Fruit fly (Drosophila melanogaster): ENCODE data around the gene Cyp12e1.

Cyp12e1 gene

DNA sequence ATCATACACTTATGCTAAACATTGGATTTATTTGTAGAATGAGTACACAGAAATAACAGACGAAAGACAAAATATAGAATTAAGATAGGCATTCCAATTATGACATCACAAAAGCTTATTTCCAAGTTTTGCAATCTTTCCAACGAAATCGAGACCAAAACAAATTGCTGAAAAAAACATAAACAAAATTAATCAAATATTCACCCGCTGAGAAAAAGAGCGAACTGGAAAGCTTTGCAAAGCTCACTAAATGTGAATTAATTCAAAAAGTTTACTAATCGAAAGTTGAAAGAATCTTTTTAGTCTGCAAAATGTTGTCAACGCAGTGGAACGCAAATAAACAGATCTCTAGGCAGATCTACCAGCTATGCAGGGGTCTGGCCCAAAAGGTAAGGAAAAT, at the start of gene Cyp12e1:
Gene Cyp12e1 (plus strand): TSS at position 301 of the 400 bp plus-strand sequence.
- TF ChIP-seq CG17801 (GFP tag; optimal IDR thresholded peaks at IDR 0.05; ENCODE audit: partially characterized antibody): no peak

DNA sequence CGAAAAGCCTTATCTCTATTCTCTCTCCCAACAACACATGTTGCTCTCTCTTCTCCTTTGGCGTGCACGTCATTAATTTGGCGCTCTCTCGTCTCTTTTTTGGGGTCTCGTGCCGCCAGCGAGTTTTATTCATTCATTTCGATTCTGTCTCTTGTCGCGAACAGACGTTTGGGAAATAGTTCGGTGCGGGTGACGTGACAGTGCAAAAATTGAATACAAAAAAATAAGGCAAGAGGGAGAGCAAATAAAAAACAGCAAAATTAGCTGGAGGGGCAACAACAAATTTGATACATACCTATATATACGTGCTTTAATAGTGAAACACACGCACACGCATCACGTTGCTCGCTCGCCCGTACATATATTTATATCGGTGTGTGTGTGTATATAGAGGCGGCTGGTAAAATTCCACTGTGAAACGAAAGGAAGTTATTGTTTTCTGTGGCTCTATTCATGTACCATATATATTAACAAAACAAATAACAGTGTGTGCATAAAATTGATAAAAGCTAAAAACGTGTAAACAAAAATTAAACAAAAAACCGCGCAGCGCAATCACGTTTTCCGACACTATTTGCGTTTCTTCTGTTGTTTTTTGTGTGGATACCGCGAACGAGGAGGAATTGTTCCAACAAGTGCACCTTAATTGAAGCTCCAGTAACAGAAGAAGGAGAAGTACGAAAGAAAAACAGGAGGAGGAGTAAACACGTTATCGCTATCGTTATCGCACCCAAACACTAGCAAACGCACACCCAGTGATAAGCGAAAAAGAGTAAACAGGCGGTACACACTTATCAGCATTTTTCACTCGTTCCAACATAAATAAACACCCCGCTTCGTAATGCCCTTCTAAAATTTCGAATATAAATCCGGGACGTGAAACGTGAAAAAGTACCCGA, 46.2 kb upstream of the Cyp12e1 start, which contains the start of gene cwo:
Gene cwo (plus strand): TSS at position 131 of the 899 bp plus-strand sequence.
- peak; percentile 5 for TF ChIP-seq CG17801 (GFP tag; optimal IDR thresholded peaks at IDR 0.05; ENCODE audit: partially characterized antibody)

DNA sequence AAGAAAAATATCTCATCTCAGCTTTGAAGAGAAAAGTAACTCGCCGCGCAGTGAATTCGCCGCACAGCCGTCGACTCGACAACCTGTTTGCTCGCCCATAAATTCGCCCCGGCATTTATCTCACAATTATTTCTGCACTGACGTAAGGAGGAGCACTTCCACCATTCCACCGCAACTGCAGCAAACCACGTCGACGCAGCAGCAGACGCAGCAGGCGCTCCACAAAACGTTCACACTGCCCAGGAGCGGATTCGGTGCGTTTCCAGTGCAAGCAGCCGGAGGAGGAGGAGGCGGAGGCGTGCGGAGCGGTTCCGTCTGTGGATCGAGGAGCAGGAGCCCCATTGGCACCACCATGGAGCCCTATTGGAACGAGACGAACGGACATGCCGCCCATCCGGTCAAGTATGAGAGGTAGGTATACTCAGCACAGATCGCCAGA, 45.5 kb upstream of the Cyp12e1 start:
- TF ChIP-seq CG17801 (GFP tag; optimal IDR thresholded peaks at IDR 0.05; ENCODE audit: partially characterized antibody): no peak

DNA sequence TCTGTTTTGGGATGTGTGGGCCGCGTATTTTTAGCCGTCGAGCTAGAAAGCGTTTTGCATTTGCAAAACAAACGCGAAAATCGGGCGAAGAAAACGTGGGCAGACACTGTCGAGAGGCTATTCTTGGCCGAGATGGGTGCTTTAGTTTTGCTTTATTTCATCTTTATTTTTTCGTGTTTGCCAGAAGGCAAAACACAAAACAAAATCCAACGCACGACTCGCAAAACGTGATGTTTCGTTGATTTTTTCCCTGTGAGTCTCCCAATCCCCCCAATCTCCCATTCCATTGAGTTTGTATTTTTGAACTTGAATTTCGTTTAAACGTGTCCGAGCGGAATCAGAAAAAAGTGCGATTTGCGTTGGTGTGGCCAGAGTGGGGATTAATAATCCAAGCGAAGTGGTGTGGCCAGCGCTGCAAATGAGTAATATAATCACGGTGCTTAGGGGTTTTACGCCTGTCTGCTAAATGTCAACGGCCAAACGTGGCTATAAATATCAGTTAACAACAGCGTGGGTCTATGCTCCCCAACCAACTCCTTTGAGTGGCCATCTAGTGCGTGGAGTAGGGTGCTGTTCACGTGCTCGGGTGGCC, 44.6 kb upstream of the Cyp12e1 start:
- no peak for TF ChIP-seq CG17801 (GFP tag; optimal IDR thresholded peaks at IDR 0.05; ENCODE audit: partially characterized antibody)

DNA sequence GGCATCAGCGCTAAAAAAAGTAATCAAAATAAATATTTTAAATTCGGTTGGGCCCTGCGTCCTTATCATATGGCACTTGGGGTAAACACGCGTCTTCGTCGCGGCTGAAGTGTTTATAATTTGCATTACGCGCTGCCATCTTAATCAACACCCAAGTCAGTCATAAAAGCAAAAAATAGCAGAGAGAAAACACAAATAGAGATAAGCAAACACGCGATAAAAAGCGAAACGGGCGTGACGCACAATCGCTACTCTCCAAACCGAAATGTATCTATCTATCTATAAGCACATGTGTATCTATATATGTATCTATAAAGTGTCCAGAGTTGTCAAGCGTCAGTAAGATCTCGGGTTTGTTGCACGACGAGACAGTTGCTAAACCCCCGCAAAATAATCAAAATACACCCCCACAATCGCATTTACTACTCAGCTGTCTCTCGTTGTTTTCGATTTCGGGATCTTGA, 43.6 kb upstream of the Cyp12e1 start:
- TF ChIP-seq CG17801 (GFP tag; optimal IDR thresholded peaks at IDR 0.05; ENCODE audit: partially characterized antibody): no peak

DNA sequence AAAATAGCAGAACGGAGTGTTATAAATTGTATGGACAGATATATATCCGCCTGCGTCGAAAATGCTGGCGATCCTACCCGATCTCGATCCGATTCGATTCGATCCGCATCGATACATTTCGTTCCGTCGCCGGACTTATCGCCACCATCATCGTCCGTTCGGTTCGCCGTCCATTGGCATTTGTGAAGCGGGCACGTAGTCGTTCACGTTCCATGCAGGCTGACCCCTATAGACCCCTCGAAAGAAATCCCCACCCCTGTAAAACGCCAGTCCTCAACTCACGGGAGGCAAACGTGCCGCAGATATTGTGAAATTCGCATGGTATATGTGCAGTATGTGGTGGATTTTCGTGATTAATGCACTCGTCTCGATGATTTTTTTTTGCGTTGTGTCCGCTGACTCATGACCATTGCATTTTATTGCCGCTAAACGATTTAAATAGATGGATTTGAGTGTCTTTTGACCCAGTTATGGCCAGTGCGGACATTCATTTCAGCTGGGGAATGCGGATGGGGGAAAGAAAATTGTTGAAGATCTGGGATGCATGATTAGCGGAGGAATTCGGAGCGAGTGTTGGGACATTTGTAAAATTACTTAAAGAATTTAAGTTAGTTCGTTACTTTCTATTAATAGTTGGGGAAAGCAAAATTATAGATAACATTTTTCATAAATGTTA, 42.6 kb upstream of the Cyp12e1 start:
- no peak for TF ChIP-seq CG17801 (GFP tag; optimal IDR thresholded peaks at IDR 0.05; ENCODE audit: partially characterized antibody)

DNA sequence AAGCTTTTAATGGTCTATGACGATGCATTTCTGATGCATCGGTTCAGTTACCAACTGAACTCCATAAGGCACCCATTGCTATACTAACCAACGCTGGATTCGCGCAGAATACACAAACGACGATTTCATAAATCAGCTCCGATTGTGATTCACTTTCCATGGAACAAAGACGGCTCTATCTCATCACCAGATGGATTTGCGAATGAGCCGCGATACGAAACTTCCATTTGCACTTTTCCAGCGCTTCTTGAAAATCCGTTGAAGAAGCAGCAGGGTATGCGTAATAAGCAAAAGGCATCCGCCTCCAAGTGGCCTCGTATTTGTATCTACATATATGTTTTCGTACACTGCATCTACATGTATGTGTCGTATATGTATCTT, 42.1 kb upstream of the Cyp12e1 start:
- no peak for TF ChIP-seq CG17801 (GFP tag; optimal IDR thresholded peaks at IDR 0.05; ENCODE audit: partially characterized antibody)

DNA sequence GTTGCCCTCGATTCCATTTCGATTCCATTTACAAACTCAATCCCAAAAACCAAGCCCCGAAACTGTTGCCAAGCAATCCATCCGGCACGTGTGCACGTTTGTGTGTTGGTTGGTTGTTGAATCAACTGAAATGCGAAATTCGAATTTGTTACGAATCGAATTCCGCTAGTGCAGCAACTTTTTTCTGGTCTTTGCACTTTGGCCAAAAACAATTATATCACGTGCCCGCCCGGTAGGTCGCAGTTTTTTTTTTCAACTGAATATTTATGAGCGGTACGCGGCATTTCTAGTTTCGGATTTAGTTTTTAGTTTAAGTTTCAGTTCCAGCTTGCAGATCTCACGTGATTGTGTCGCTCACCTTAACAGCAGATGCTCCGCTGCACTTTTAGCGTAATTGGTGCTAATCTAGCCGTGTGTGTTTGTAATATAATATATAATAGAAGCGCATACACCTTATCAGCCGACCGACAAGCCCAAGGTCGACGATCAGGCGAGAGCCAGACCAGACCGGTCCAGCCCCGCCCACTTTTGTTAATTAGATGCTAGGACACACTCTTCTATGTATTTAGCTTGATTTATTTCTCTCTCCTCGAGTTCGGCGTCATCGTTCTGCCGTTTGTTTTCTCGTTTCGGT, 41.5 kb upstream of the Cyp12e1 start:
- no peak for TF ChIP-seq CG17801 (GFP tag; optimal IDR thresholded peaks at IDR 0.05; ENCODE audit: partially characterized antibody)

DNA sequence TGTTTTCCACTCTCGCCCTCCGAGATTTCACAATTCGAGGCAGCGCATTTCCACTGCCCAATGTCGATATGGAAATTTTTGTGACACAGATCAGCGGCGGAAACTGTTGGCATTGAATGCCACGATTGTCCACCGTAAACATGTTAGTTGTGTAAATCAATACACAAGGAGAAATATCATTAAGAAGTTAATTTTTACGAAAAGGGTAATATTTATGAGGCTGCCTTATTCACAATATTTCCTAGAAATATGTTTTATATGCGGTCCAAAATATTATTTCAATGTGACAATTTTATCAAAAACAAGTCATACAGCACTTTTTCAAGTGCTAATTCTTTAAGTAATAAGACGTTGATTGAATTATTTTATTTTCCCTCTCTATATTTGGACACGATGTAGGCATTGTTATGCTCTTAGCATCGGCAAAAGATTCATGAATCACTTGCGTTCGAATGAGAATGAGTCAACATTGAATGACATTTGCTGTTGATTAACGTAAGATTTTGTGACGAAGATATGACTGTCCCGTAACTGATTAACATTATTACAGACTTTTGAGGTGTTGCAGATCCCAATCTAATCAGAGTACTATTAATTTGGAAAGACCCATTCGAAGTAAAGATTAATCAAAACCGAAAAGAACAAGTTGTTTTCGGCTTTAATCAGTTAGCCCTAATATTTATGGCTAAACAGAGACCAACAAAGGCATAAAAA, 40.8 kb upstream of the Cyp12e1 start:
- TF ChIP-seq CG17801 (GFP tag; optimal IDR thresholded peaks at IDR 0.05; ENCODE audit: partially characterized antibody): no peak

DNA sequence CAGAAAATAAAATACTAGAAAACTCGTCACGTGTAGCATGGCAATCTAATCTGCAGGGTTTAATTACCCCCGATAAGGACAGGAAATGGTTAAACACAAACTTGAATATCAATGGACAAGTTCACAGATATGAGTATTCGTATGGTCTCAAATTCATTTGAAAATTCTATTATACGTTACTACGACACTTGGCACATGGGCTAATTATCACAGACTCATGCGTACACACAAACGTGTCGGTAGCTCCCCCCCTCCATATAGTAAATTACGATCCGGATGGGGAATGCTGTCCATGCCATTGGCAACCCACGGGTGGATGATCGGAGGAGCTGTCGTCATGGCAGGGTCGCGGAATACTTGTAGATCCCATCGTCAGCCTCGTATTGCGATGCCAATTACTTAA, 40.2 kb upstream of the Cyp12e1 start:
- no peak for TF ChIP-seq CG17801 (GFP tag; optimal IDR thresholded peaks at IDR 0.05; ENCODE audit: partially characterized antibody)

DNA sequence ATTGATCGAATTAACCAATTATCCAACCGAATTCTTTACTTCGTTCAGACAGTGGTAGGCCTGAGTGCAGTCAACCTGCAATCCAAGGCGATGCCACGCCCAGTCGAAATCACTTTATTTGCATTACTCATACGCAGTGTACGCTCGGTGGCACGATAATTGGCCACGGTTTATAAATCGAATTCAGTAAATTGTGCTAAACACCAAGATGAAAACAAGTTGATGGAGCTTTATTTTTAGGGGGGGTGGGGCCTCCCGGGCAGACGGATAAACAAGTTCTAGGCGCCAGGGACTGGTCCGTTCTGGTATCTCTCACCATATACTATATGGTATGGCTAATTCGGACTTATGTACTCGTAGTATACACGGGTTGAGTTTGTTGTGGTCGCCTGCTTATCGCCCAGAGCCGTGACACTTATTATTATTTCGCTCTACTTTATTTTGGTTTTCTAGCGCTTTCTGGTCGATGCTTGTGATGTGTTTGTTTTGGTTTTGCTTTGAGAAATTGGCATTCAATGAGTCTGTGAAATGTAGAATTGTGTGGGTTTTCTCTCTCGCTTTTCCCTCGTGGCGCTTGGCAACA, 39.3 kb upstream of the Cyp12e1 start:
- no peak for TF ChIP-seq CG17801 (GFP tag; optimal IDR thresholded peaks at IDR 0.05; ENCODE audit: partially characterized antibody)

DNA sequence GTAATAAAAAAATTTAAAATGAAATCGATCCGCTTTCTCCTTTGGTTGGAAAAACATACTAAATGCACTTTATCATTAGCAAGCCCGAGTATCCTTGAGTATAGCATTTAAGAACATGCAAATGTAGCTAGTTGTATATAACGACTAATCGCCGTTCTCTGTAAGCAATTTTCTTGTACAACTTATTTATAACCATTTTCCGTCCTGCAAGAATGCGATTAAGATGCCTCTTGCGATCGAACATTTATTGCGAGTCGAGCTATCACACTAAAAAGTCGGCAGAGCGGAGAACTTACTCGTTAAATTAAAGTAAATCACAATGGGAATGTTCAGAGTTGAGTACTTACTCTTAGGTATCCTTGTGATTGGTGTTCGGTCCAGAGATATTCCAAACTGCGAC, 33.9 kb upstream of the Cyp12e1 start, which contains the start of gene mthl11:
Gene mthl11 (plus strand): TSS at position 301 of the 400 bp plus-strand sequence.
- no peak for TF ChIP-seq CG17801 (GFP tag; optimal IDR thresholded peaks at IDR 0.05; ENCODE audit: partially characterized antibody)

DNA sequence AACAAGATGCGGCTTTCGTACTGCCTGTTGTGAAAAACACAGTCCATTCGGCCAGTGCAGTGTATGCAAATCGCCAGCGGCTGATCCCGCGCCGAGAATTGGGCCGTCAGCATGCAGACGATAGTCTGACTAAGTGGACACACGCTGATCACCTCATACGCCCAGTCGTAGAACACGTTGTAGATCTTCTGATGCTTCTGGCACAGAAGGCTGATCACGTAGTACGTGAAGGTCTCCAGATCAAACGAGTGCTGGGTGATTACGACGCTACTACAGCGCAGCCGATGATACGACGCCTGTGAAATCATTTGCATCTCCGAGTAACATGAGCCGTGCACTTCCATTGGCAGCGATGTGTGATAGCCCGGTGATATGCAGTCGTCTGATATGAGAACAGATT, 30.6 kb upstream of the Cyp12e1 start:
- TF ChIP-seq CG17801 (GFP tag; optimal IDR thresholded peaks at IDR 0.05; ENCODE audit: partially characterized antibody): no peak

DNA sequence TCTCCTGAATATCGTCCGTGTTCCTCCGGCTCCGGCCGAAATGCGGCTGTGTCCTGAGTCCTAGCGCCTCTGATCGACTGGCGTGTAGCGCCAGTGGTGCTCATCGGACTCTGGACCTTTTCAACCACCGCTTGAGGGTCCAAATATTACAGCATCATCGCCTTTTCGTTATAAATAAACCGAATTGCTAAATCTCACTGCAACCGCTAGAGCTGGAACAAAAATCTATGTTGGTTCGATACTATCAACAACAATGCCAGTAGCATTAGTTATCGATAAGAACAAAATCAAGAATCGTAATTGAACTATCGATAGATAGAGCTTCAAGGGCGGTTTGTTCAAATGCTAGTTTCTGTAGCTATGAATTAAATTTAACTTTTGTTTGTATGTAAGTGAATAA, 27.5 kb upstream of the Cyp12e1 start, which contains the start of gene CG6325:
Gene CG6325 (minus strand): TSS at position 220 of the 400 bp plus-strand sequence.
- peak; percentile 37 for TF ChIP-seq CG17801 (GFP tag; optimal IDR thresholded peaks at IDR 0.05; ENCODE audit: partially characterized antibody)
